Fruit fly (Drosophila melanogaster): Measurements from ENCODE around the gene CG18259.

DNA sequence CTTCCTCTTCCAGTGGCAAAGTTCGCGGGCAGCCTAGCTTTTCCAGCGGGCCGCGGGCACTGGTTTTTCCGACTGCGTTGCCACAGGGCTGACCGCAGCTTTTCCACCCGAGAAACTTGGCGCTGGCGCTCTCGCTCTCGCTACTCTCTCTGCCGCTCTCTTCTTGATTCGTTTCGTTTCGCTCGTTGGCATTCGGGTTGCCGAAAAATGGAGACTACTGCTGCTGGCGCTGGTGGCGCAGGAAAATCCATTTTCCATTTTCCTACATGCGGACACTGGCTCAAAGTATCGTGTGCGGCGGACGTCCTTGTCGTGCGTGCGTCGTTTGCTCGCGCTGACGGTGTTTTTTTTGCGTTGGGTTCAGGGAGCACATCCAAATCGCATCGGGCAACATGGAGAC is 29.8 kb upstream of the CG18259 start, which contains the start of gene CG42450:
- TF ChIP-seq CG8478 (optimal IDR thresholded peaks at IDR 0.05) (no peak), psq (optimal IDR thresholded peaks at IDR 0.05) (no peak), pan (optimal IDR thresholded peaks at IDR 0.05) (no peak)
